Fruit fly (Drosophila melanogaster) whole organism, embryonic: ENCODE results near the gene CG31075.

Experiments
- Adf1 ChIP-seq: fragments of 200-800 bp; sonication (Bioruptor generic); IDR thresholded peaks from 2 replicates; pipeline ENCODE4 v1.3.6; 2022; ENCODE audit warnings: missing biosample characterization, missing genetic modification characterization
- Asciz ChIP-seq: fragments of 200-800 bp; sonication (Bioruptor generic); optimal IDR thresholded peaks from 2 replicates; lab custom pipeline; 2017; ENCODE audit warnings: missing biosample characterization, mild to moderate bottlenecking, missing genetic modification characterization, missing genetic modification reagents
- CG10267 ChIP-seq: fragments of 200-800 bp; sonication (Bioruptor generic); optimal IDR thresholded peaks from 2 replicates; lab custom pipeline; 2018; ENCODE audit warnings: missing biosample characterization, mild to moderate bottlenecking, missing genetic modification characterization, moderate library complexity
- CG11504 ChIP-seq: fragments of 200-800 bp; sonication (Bioruptor generic); optimal IDR thresholded peaks from 3 replicates; lab custom pipeline; 2019; ENCODE audit warnings: missing biosample characterization, mild to moderate bottlenecking, missing genetic modification characterization, moderate library complexity
- CG12071 ChIP-seq: fragments of 200-800 bp; sonication (Bioruptor generic); optimal IDR thresholded peaks from 3 replicates; lab custom pipeline; 2018; ENCODE audit warnings: missing biosample characterization, mild to moderate bottlenecking, missing genetic modification characterization
- CG13287 ChIP-seq: fragments of 200-800 bp; sonication (Bioruptor generic); IDR thresholded peaks from 2 replicates; pipeline ENCODE4 v1.3.6; 2022; ENCODE audit warnings: missing biosample characterization, missing genetic modification characterization; ENCODE audit not compliant: partially characterized antibody
- CG15011 ChIP-seq: fragments of 200-800 bp; sonication (Bioruptor generic); optimal IDR thresholded peaks from 3 replicates; lab custom pipeline; 2018; ENCODE audit warnings: missing biosample characterization, mild to moderate bottlenecking, missing genetic modification characterization
- CG1603 ChIP-seq: fragments of 200-800 bp; sonication (Bioruptor generic); optimal IDR thresholded peaks from 2 replicates; lab custom pipeline; 2019; ENCODE audit warnings: missing biosample characterization, mild to moderate bottlenecking, missing genetic modification characterization, moderate library complexity
- CG17328 ChIP-seq: fragments of 200-800 bp; sonication (Bioruptor generic); IDR thresholded peaks from 2 replicates; pipeline ENCODE4 v1.3.6; 2022; ENCODE audit warnings: missing biosample characterization, missing genetic modification characterization
- CG17361 ChIP-seq: fragments of 200-800 bp; sonication (Bioruptor generic); IDR thresholded peaks from 3 replicates; pipeline ENCODE4 v1.3.6; 2022; ENCODE audit warnings: missing biosample characterization, missing genetic modification characterization
- CG2129 ChIP-seq: fragments of 200-800 bp; sonication (Bioruptor generic); IDR thresholded peaks from 2 replicates; pipeline ENCODE4 v1.3.6; 2022; ENCODE audit warnings: missing biosample characterization, missing genetic modification characterization; ENCODE audit not compliant: partially characterized antibody
- CG2678 ChIP-seq: fragments of 200-800 bp; sonication (Bioruptor generic); optimal IDR thresholded peaks from 3 replicates; lab custom pipeline; 2019; ENCODE audit warnings: missing biosample characterization, mild to moderate bottlenecking, missing genetic modification characterization, moderate library complexity
- CG31388 ChIP-seq: fragments of 200-800 bp; sonication (Bioruptor generic); optimal IDR thresholded peaks from 2 replicates; lab custom pipeline; 2016; ENCODE audit warnings: missing biosample characterization, missing genetic modification characterization
- CG3407 ChIP-seq: fragments of 200-800 bp; sonication (Bioruptor generic); optimal IDR thresholded peaks from 2 replicates; lab custom pipeline; 2018; ENCODE audit warnings: missing biosample characterization, mild to moderate bottlenecking, missing genetic modification characterization
- CG3726 ChIP-seq: fragments of 200-800 bp; sonication (Bioruptor generic); IDR thresholded peaks from 3 replicates; pipeline ENCODE4, ENCODE4 v1.3.6; 2022; ENCODE audit warnings: missing biosample characterization, missing genetic modification characterization
- CG3847 ChIP-seq: fragments of 200-800 bp; sonication (Bioruptor generic); IDR thresholded peaks from 2 replicates; pipeline ENCODE4 v1.3.6; 2022; ENCODE audit warnings: missing biosample characterization, missing genetic modification characterization
- CG42726 ChIP-seq: fragments of 200-800 bp; sonication (Bioruptor generic); IDR thresholded peaks from 2 replicates; pipeline ENCODE4 v1.3.6; 2022; ENCODE audit warnings: missing biosample characterization, missing genetic modification characterization; ENCODE audit not compliant: partially characterized antibody
- CG6791 ChIP-seq: fragments of 200-800 bp; sonication (Bioruptor generic); IDR thresholded peaks from 3 replicates; pipeline ENCODE4 v1.3.6; 2022; ENCODE audit warnings: missing biosample characterization, missing genetic modification characterization; ENCODE audit not compliant: partially characterized antibody
- CG7963 ChIP-seq: fragments of 200-800 bp; sonication (Bioruptor generic); IDR thresholded peaks from 3 replicates; pipeline ENCODE4 v1.3.6; 2022; ENCODE audit warnings: missing biosample characterization, missing genetic modification characterization; ENCODE audit not compliant: partially characterized antibody
- CG8359 ChIP-seq: fragments of 200-800 bp; sonication (Bioruptor generic); optimal IDR thresholded peaks from 2 replicates; lab custom pipeline; 2017; ENCODE audit warnings: missing biosample characterization, mild to moderate bottlenecking, missing genetic modification characterization, borderline replicate concordance
- CG9437 ChIP-seq: fragments of 200-800 bp; sonication (Bioruptor generic); optimal IDR thresholded peaks from 2 replicates; lab custom pipeline; 2018; ENCODE audit warnings: missing biosample characterization, mild to moderate bottlenecking, missing genetic modification characterization
- CG9797 ChIP-seq: fragments of 200-800 bp; sonication (Bioruptor generic); optimal IDR thresholded peaks from 3 replicates; lab custom pipeline; 2018; ENCODE audit warnings: missing biosample characterization, mild to moderate bottlenecking, missing genetic modification characterization
- CoRest ChIP-seq: fragments of 200-800 bp; sonication (Bioruptor generic); optimal IDR thresholded peaks from 3 replicates; lab custom pipeline; 2018; ENCODE audit warnings: missing biosample characterization, mild to moderate bottlenecking, missing genetic modification characterization, moderate library complexity
- D ChIP-seq, 2 experiments: fragments of 200-800 bp in 1 of 2; fragments of >200 bp in 1 of 2; sonication (Bioruptor generic) in 1 of 2; optimal IDR thresholded peaks; 2 replicates in 1 of 2; 3 replicates in 1 of 2; lab custom pipeline; 2017; ENCODE audit warnings: mild to moderate bottlenecking in 1 of 2, missing biosample characterization in 1 of 2, missing genetic modification characterization in 1 of 2, missing genetic modification reagents in 1 of 2
- Dll ChIP-seq: fragments of 200-800 bp; sonication (Bioruptor generic); IDR thresholded peaks from 4 replicates; pipeline ENCODE4 v1.3.6; 2022; ENCODE audit warnings: missing biosample characterization, missing genetic modification characterization; ENCODE audit not compliant: partially characterized antibody
- H2.0 ChIP-seq: fragments of 200-800 bp; sonication (Bioruptor generic); IDR thresholded peaks from 2 replicates; pipeline ENCODE4 v1.3.6; 2022; ENCODE audit warnings: missing biosample characterization, missing genetic modification characterization
- Kr ChIP-seq: fragments of 200-800 bp; sonication (Bioruptor generic); optimal IDR thresholded peaks from 2 replicates; lab custom pipeline; 2017; ENCODE audit warnings: missing biosample characterization, mild to moderate bottlenecking, missing genetic modification characterization
- Myb ChIP-seq: fragments of 200-800 bp; sonication (Bioruptor generic); optimal IDR thresholded peaks from 2 replicates; lab custom pipeline; 2016; ENCODE audit warnings: missing biosample characterization, missing genetic modification characterization
- Neu2 ChIP-seq: fragments of 200-800 bp; sonication (Bioruptor generic); optimal IDR thresholded peaks from 3 replicates; lab custom pipeline; 2016; ENCODE audit warnings: missing biosample characterization, missing genetic modification characterization, borderline replicate concordance
- Nf-YB ChIP-seq: fragments of 200-800 bp; sonication (Bioruptor generic); optimal IDR thresholded peaks from 3 replicates; lab custom pipeline; 2019; ENCODE audit warnings: missing biosample characterization, mild to moderate bottlenecking, missing genetic modification characterization, moderate library complexity
- PHDP ChIP-seq: fragments of 200-800 bp; sonication (Bioruptor generic); optimal IDR thresholded peaks from 3 replicates; lab custom pipeline; 2018; ENCODE audit warnings: missing biosample characterization, mild to moderate bottlenecking, missing genetic modification characterization, moderate library complexity
- Six4 ChIP-seq: fragments of 200-800 bp; sonication (Bioruptor generic); optimal IDR thresholded peaks from 2 replicates; lab custom pipeline; 2016; ENCODE audit warnings: missing biosample characterization, missing genetic modification characterization
- Taf1 ChIP-seq: fragments of 200-800 bp; sonication (Bioruptor generic); IDR thresholded peaks from 2 replicates; pipeline ENCODE4 v1.3.6; 2022; ENCODE audit warnings: missing biosample characterization, missing genetic modification characterization
- YL-1 ChIP-seq: fragments of 200-800 bp; sonication (Bioruptor generic); optimal IDR thresholded peaks from 3 replicates; lab custom pipeline; 2017; ENCODE audit warnings: missing biosample characterization, mild to moderate bottlenecking, missing genetic modification characterization
- abd-A ChIP-seq: fragments of 200-800 bp; sonication (Bioruptor generic); optimal IDR thresholded peaks from 3 replicates; lab custom pipeline; 2019; ENCODE audit warnings: missing biosample characterization, mild to moderate bottlenecking, missing genetic modification characterization, moderate library complexity
- da ChIP-seq: fragments of 200-800 bp; sonication (Bioruptor generic); optimal IDR thresholded peaks from 2 replicates; lab custom pipeline; 2016; ENCODE audit warnings: missing biosample characterization, missing genetic modification characterization
- dpn ChIP-seq, 2 experiments: fragments of 200-800 bp; sonication (Bioruptor generic); optimal IDR thresholded peaks; 3 replicates each; lab custom pipeline; 2016; ENCODE audit warnings: missing biosample characterization in 2 of 2, missing genetic modification characterization in 2 of 2
- fu2 ChIP-seq: fragments of 200-800 bp; sonication (Bioruptor generic); optimal IDR thresholded peaks from 2 replicates; lab custom pipeline; 2016; ENCODE audit warnings: missing biosample characterization, missing genetic modification characterization
- gro ChIP-seq: fragments of 200-800 bp; sonication (Bioruptor generic); optimal IDR thresholded peaks from 2 replicates; lab custom pipeline; 2016; ENCODE audit warnings: missing biosample characterization, missing genetic modification characterization
- gt ChIP-seq: fragments of 200-800 bp; sonication (Bioruptor generic); IDR thresholded peaks from 2 replicates; pipeline ENCODE4 v1.3.6; 2022; ENCODE audit warnings: missing biosample characterization, missing genetic modification characterization
- hbn ChIP-seq: fragments of 200-800 bp; sonication (Bioruptor generic); IDR thresholded peaks from 2 replicates; pipeline ENCODE4 v1.3.6; 2022; ENCODE audit warnings: missing biosample characterization, missing genetic modification characterization; ENCODE audit not compliant: partially characterized antibody
- jumu ChIP-seq: fragments of 200-800 bp; sonication (Bioruptor generic); optimal IDR thresholded peaks from 3 replicates; lab custom pipeline; 2016; ENCODE audit warnings: missing biosample characterization, missing genetic modification characterization
- kni ChIP-seq: fragments of 200-800 bp; sonication (Bioruptor generic); optimal IDR thresholded peaks from 3 replicates; lab custom pipeline; 2017; ENCODE audit warnings: mild to moderate bottlenecking, missing biosample characterization, missing genetic modification reagents, missing genetic modification characterization
- mirr ChIP-seq: fragments of 200-800 bp; sonication (Bioruptor generic); optimal IDR thresholded peaks from 3 replicates; lab custom pipeline; 2018; ENCODE audit warnings: missing biosample characterization, mild to moderate bottlenecking, missing genetic modification characterization
- pros ChIP-seq: fragments of 200-800 bp; sonication (Bioruptor generic); optimal IDR thresholded peaks from 3 replicates; lab custom pipeline; 2019; ENCODE audit warnings: missing biosample characterization, mild to moderate bottlenecking, missing genetic modification characterization, moderate library complexity
- rib ChIP-seq: fragments of 200-800 bp; sonication (Bioruptor generic); IDR thresholded peaks from 2 replicates; pipeline ENCODE4 v1.3.6; 2022; ENCODE audit warnings: missing biosample characterization, missing genetic modification characterization
- vvl ChIP-seq: fragments of 200-800 bp; sonication (Bioruptor generic); IDR thresholded peaks from 2 replicates; pipeline ENCODE4 v1.3.6; 2022; ENCODE audit warnings: missing biosample characterization, missing genetic modification characterization
- yki ChIP-seq: fragments of >200 bp; optimal IDR thresholded peaks from 3 replicates; lab custom pipeline; 2018
- zen ChIP-seq: fragments of 200-800 bp; sonication (Bioruptor generic); optimal IDR thresholded peaks from 3 replicates; lab custom pipeline; 2018; ENCODE audit warnings: missing biosample characterization, mild to moderate bottlenecking, missing genetic modification characterization, moderate library complexity

Gene CG31075

dm6 chr3R:26963747-26964174 lies 24.6 kb downstream of the CG31075 start (continued):
- TF ChIP-seq zen (peak; percentile 87), CG7963 (GFP tag; lab: Robert Waterston, UW) (no peak), H2.0 (no peak), YL-1 (GFP tag; lab: Kevin White, UChicago) (no peak), CG11504 (tag; lab: Kevin White, UChicago) (peak; percentile 86), hbn (GFP tag; lab: Robert Waterston, UW) (0 out of 2 replicates have a peak, but pooled peaks have one; percentile 24), Asciz (GFP tag; lab: Kevin White, UChicago) (peak; percentile 78), kni (GFP tag; lab: Kevin White, UChicago) (no peak), Dll (GFP tag; lab: Robert Waterston, UW) (no peak), gt (no peak), CG3407 (peak; percentile 16), Taf1 (GFP tag; lab: Robert Waterston, UW) (peak; percentile 48; the same call in 1 of the 2 replicates), CG3726 (GFP tag; lab: Robert Waterston, UW) (no peak), CG15011 (GFP tag; lab: Kevin White, UChicago) (peak; percentile 76), CG9437 (GFP tag; lab: Kevin White, UChicago) (no peak), CG3847 (GFP tag; lab: Robert Waterston, UW) (0 out of 2 replicates have a peak, but pooled peaks have one; percentile 30), jumu (GFP tag; lab: Kevin White, UChicago) (peak; percentile 55), vvl (GFP tag; lab: Robert Waterston, UW) (peak; percentile 72), pros (GFP tag; lab: Kevin White, UChicago) (no peak), fu2 (GFP tag; lab: Kevin White, UChicago) (peak; percentile 32), CG12071 (GFP tag; lab: Kevin White, UChicago) (peak; percentile 84), Neu2 (GFP tag; lab: Kevin White, UChicago) (peak; percentile 53), CG17328 (GFP tag; lab: Robert Waterston, UW) (no peak), Nf-YB (no peak), Six4 (GFP tag; lab: Kevin White, UChicago) (peak; percentile 70), CG8359 (GFP tag; lab: Kevin White, UChicago) (no peak), CG13287 (GFP tag; lab: Robert Waterston, UW) (no peak), mirr (GFP tag; lab: Kevin White, UChicago) (peak; percentile 24), abd-A (tag; lab: Kevin White, UChicago) (no peak), CoRest (peak; percentile 53), rib (GFP tag; lab: Robert Waterston, UW) (no peak), yki (lab: Kevin White, UChicago) (no peak), CG2129 (GFP tag; lab: Robert Waterston, UW) (no peak), CG1603 (tag; lab: Kevin White, UChicago) (peak; percentile 65), CG17361 (peak; percentile 84), Kr (no peak), D (optimal IDR thresholded peaks at IDR 0.05; lab: Kevin White, UChicago) (no peak), D (GFP tag; optimal IDR thresholded peaks at IDR 0.05; lab: Kevin White, UChicago) (peak; percentile 82), CG9797 (no peak), Myb (GFP tag; lab: Kevin White, UChicago) (peak; percentile 19), gro (peak; percentile 84), CG31388 (GFP tag; lab: Kevin White, UChicago) (peak; percentile 69), CG42726 (GFP tag; lab: Robert Waterston, UW) (no peak), CG10267 (tag; lab: Kevin White, UChicago) (peak; percentile 53), PHDP (peak; percentile 42), da (GFP tag; lab: Kevin White, UChicago) (no peak), CG2678 (tag; lab: Kevin White, UChicago) (peak; percentile 49), dpn (GFP tag; optimal IDR thresholded peaks at IDR 0.05; lab: Kevin White, UChicago) (peak; percentile 29 to 63), Adf1 (GFP tag; lab: Robert Waterston, UW) (no peak), CG6791 (GFP tag; lab: Robert Waterston, UW) (no peak)
